Worm (Caenorhabditis elegans) whole organism, early embryonic: ENCODE data around the gene bra-2.

Experiments
- ama-1 ChIP-seq: fragments of 150-350 bp; optimal IDR thresholded peaks from 2 replicates; lab custom pipeline; 2014
- ceh-36 ChIP-seq: sonication (generic microtip); optimal IDR thresholded peaks from 2 replicates; lab custom pipeline; 2016; ENCODE audit warnings: missing genetic modification characterization, inconsistent platforms, missing compliant biosample characterization
- flt-1 ChIP-seq: fragments of 200-800 bp; sonication (Bioruptor generic); IDR thresholded peaks from 2 replicates; pipeline ENCODE4 v1.3.6; 2022; ENCODE audit warnings: missing genetic modification characterization, missing compliant biosample characterization
- hnd-1 ChIP-seq: sonication (generic microtip); optimal IDR thresholded peaks from 2 replicates; lab custom pipeline; 2016; ENCODE audit warnings: missing genetic modification characterization, missing compliant biosample characterization
- tbx-37 ChIP-seq: fragments of 200-800 bp; sonication (Bioruptor generic); conservative IDR thresholded peaks from 2 replicates; pipeline ENCODE4 v1.3.6; 2022; ENCODE audit warnings: missing genetic modification reagents, missing genetic modification characterization, missing compliant biosample characterization
- tra-4 ChIP-seq: sonication (generic microtip); optimal IDR thresholded peaks from 2 replicates; lab custom pipeline; 2017; ENCODE audit warnings: missing genetic modification characterization, missing compliant biosample characterization

DNA sequence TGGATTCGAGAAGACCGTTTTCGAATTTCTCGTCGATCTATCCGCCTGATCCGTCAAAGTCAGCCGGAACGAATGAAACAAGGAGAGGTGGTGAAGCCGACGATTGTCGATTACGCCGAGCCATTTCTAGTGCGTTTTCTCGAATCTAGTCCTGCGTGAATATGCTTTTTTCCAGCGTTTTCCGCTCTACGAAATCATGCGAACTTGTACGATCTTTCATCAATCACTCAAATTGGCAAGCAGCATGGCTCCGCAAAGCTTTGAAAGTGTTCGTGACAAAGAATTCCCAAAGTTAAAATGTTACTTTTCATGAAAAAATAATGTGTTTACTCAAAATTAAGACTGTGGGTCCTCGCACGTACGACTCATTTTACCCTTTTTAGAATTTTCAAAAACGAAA is 14.2 kb upstream of the bra-2 start:
- no peak for TF ChIP-seq tra-4 (tag; lab: Kevin White, UChicago)
- TF ChIP-seq ama-1 (lab: Kevin White, UChicago): no peak
- TF ChIP-seq ceh-36: no peak
- TF ChIP-seq flt-1 (GFP tag; lab: Robert Waterston, UW): no peak
- no peak for TF ChIP-seq tbx-37 (GFP tag; lab: Robert Waterston, UW)
- no peak for TF ChIP-seq hnd-1 (tag; lab: Kevin White, UChicago)
